Worm (Caenorhabditis elegans): ENCODE measurements around the gene Y17G9B.11.
"Not testable (repeated sequence)": the region's sequence is repeated elsewhere in the genome, so short reads cannot be mapped to it uniquely, and the experiment has no call there.

The Y17G9B.11 gene

DNA sequence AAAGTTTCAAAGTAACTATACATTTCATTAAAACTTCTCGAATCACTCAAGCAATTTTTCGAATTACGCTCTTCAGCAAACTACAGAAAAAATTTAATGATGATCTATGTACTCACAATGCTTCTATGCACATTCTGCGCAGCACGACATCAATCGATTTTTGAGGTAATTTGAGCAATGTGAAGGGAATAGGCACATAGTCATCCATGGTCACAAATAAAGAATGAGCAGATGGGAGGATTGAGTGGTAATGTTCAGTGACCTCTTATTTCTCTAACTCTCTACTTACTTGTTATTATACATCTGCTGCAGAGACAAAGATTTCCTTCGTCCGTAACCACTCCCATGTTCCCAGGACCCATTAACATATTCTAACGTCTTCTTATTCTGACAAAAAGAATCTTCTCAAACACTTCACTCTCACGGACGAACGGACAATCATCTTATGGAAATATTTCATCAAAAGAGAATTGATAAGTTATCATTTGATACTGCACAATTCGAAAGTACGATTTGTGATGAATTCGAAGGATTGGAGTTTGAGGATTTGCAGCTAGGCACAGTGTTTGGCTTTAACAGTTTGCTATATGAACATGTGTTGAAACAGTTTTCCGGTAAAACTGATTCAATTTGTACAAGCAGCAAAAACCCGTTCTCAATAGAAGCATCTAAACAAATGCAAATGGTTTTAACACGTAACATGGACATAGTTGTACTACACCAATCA lies at the start of gene Y17G9B.11, which contains the start of gene fbxb-77:
Gene Y17G9B.11, plus strand, starts transcription at position 677 of the 727 bp plus-strand sequence.
Gene fbxb-77, minus strand, starts transcription at position 229 of the 727 bp plus-strand sequence.
- TF ChIP-seq mec-3 (tag; optimal IDR thresholded peaks at IDR 0.05; ENCODE audit: borderline replicate concordance) (no peak), ceh-34 (tag; optimal IDR thresholded peaks at IDR 0.05) (peak; percentile 61), madf-2 (tag; optimal IDR thresholded peaks at IDR 0.05) (no peak), ceh-24 (tag; optimal IDR thresholded peaks at IDR 0.05) (no peak), ref-2 (tag; optimal IDR thresholded peaks at IDR 0.05) (peak; percentile 34), ceh-48 (tag; optimal IDR thresholded peaks at IDR 0.05) (peak; percentile 44), nhr-232 (tag; optimal IDR thresholded peaks at IDR 0.05) (no peak), ttx-3 (tag; optimal IDR thresholded peaks at IDR 0.05) (no peak), sdc-2 (tag; optimal IDR thresholded peaks at IDR 0.05) (no peak)

DNA sequence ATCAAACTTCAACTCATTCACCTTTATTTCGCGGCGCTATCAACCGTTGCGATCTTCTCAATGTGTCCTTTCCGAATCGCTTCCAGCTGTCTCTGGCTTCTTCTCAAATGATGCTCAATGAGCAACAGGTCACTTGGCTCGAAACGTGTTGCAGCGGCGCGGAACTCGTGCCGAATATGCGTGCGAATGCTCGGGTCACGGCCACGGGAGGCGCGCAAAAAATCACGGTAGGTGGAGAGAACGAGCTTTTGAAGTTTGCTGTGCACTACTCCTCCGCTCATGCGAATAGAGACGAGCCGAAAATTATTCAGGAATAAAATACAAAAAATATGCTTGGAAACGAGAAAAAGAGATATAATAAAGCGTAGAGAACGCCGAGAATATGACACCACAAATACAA lies 45.9 kb upstream of the Y17G9B.11 start, which contains the start of gene cif-1:
Gene cif-1, minus strand, starts transcription at position 297 of the 400 bp plus-strand sequence.
- no peak for TF ChIP-seq ceh-22 (tag; optimal IDR thresholded peaks at IDR 0.05)
- TF ChIP-seq gmeb-2 (tag; optimal IDR thresholded peaks at IDR 0.05): no peak
- no peak for TF ChIP-seq C38D4.7 (GFP tag; optimal IDR thresholded peaks at IDR 0.05)
- TF ChIP-seq pag-3 (tag; optimal IDR thresholded peaks at IDR 0.05; ENCODE audit: borderline replicate concordance): no peak
- TF ChIP-seq pax-1 (tag; optimal IDR thresholded peaks at IDR 0.05): no peak
- no peak for TF ChIP-seq F13H6.1 (tag; optimal IDR thresholded peaks at IDR 0.05)
- TF ChIP-seq unc-3 (GFP tag; conservative IDR thresholded peaks at IDR 0.05): no peak
- no peak for TF ChIP-seq unc-3 (tag; optimal IDR thresholded peaks at IDR 0.05)
- no peak for TF ChIP-seq pha-2 (tag; optimal IDR thresholded peaks at IDR 0.05)
- TF ChIP-seq ceh-30 (tag; optimal IDR thresholded peaks at IDR 0.05): no peak
- no peak for TF ChIP-seq hlh-8 (tag; optimal IDR thresholded peaks at IDR 0.05)

DNA sequence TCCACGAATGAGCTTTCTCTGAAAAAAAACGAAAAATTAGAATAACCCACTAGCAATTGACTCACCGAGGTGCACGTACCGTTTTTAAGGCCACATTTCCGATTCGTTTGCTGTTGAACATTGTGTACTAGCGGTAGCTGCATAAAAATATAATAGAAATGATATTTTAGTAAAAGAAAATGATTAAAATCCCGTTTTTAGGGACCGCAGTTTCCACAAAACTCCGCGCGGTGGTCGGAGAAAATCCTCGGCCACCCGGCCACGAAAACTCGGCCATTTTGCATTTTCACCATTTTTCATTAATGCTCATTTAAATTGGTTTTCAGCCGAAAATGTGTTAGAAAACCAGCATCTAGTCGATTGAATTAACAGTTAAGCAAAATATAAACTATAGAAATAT lies 44.0 kb upstream of the Y17G9B.11 start, which contains the start of gene yars-2:
Gene yars-2, minus strand, starts transcription at position 249 of the 400 bp plus-strand sequence.
- TF ChIP-seq Y22D7AL.16 (tag; optimal IDR thresholded peaks at IDR 0.05): no peak
- TF ChIP-seq ceh-2 (tag; optimal IDR thresholded peaks at IDR 0.05): peak; percentile 83
- peak; percentile 26 for TF ChIP-seq zip-5 (tag; optimal IDR thresholded peaks at IDR 0.05)
- TF ChIP-seq pat-9 (tag; optimal IDR thresholded peaks at IDR 0.05): no peak
- peak; percentile 73 for TF ChIP-seq tbx-2 (tag; optimal IDR thresholded peaks at IDR 0.05)
- TF ChIP-seq tbx-7 (tag; optimal IDR thresholded peaks at IDR 0.05): peak; percentile 16
- TF ChIP-seq elt-2 (tag; optimal IDR thresholded peaks at IDR 0.05): peak; percentile 31
- peak; percentile 33 for TF ChIP-seq ref-2 (tag; optimal IDR thresholded peaks at IDR 0.05)
- TF ChIP-seq ets-4 (tag; optimal IDR thresholded peaks at IDR 0.05): peak; percentile 59
- TF ChIP-seq fax-1 (tag; optimal IDR thresholded peaks at IDR 0.05): peak; percentile 27
- peak; percentile 74 for TF ChIP-seq ceh-31 (tag; optimal IDR thresholded peaks at IDR 0.05)
- TF ChIP-seq npax-4 (tag; optimal IDR thresholded peaks at IDR 0.05): no peak
- peak; percentile 13 for TF ChIP-seq hlh-8 (tag; optimal IDR thresholded peaks at IDR 0.05)
- no peak for TF ChIP-seq pha-4 (tag; optimal IDR thresholded peaks at IDR 0.05)
- peak; percentile 63 for TF ChIP-seq C08G9.2 (tag; optimal IDR thresholded peaks at IDR 0.05)

DNA sequence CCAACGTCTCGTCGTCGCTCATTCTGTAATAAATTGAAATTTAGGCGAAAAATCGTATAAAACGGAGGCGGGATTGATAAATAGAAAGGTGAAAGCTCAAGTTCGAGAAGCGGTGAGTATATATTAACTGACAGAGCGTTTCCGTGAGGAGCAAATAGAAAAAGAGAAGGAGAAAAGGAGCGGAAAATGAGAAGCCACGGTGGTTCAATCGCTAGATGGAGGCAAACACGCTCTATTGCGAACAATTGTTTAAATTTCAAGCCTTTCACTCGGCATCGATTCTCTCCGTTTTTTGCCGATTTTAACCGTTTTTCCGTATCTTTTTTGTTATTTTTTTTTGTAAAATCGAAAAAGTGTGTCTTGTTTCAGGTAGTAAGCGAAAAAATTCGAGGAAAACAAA lies 40.6 kb upstream of the Y17G9B.11 start, which contains the start of gene miro-1:
Gene miro-1, minus strand, starts transcription at position 23 of the 400 bp plus-strand sequence.
- not testable (repeated sequence) for TF ChIP-seq ceh-24 (tag; optimal IDR thresholded peaks at IDR 0.05); C38D4.7 (GFP tag; optimal IDR thresholded peaks at IDR 0.05); ceh-30 (tag; optimal IDR thresholded peaks at IDR 0.05)

DNA sequence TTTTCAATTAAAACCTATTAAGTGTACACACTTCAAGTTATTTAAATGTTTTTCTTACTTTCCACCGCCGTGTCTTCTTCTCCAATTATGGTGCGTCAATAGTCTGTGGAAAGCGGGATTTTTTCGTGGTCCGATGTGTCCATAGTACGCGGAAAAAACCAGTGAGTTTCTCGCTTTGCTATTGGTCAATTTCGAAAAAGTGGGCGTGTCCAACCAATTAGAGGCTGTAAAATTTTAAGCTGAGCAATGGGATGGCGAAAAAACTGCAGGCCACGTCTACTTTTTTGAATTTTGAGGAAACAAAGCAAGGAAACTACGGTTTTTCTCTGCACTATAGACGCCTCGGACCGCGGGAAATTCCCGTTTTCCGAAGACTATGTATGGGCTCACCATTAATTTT lies 32.7 kb upstream of the Y17G9B.11 start:
- no peak for TF ChIP-seq gmeb-2 (tag; optimal IDR thresholded peaks at IDR 0.05)
- peak; percentile 53 for TF ChIP-seq nfya-1 (tag; optimal IDR thresholded peaks at IDR 0.05)
- no peak for TF ChIP-seq ceh-6 (GFP tag; optimal IDR thresholded peaks at IDR 0.05)
- TF ChIP-seq npax-4 (tag; optimal IDR thresholded peaks at IDR 0.05): no peak

Data from whole organism, late embryonic.